Fruit fly (Drosophila melanogaster) whole organism, adult: ENCODE results near the gene indra.

Source experiments
- CG11617 ChIP-seq: fragments of 200-800 bp; sonication (Bioruptor generic); optimal IDR thresholded peaks from 2 replicates; lab custom pipeline; 2017; ENCODE audit warnings: mild to moderate bottlenecking, missing biosample characterization, missing genetic modification reagents, missing genetic modification characterization
- CG1620 ChIP-seq: fragments of 200-800 bp; sonication (Bioruptor generic); optimal IDR thresholded peaks from 2 replicates; lab custom pipeline; 2016; ENCODE audit warnings: missing biosample characterization, missing genetic modification characterization
- CG5204 ChIP-seq: fragments of 200-800 bp; sonication (Bioruptor generic); optimal IDR thresholded peaks from 2 replicates; lab custom pipeline; 2016; ENCODE audit warnings: missing biosample characterization, missing genetic modification characterization
- CG7101 ChIP-seq: fragments of 200-800 bp; sonication (Bioruptor generic); optimal IDR thresholded peaks from 2 replicates; lab custom pipeline; 2018; ENCODE audit warnings: missing biosample characterization, mild to moderate bottlenecking, missing genetic modification characterization, moderate library complexity
- Clk ChIP-seq: fragments of 200-800 bp; sonication (Bioruptor generic); optimal IDR thresholded peaks from 2 replicates; lab custom pipeline; 2017; ENCODE audit warnings: missing biosample characterization, missing genetic modification characterization
- Crg-1 ChIP-seq: fragments of 200-800 bp; sonication (Bioruptor generic); optimal IDR thresholded peaks from 2 replicates; lab custom pipeline; 2016; ENCODE audit warnings: missing biosample characterization, missing genetic modification characterization
- Mnt ChIP-seq: fragments of 200-800 bp; sonication (Bioruptor generic); optimal IDR thresholded peaks from 2 replicates; lab custom pipeline; 2016; ENCODE audit warnings: missing biosample characterization, mild to moderate bottlenecking, missing genetic modification characterization
- bab1 ChIP-seq: fragments of 200-800 bp; sonication (Bioruptor generic); optimal IDR thresholded peaks from 3 replicates; lab custom pipeline; 2019; ENCODE audit warnings: missing biosample characterization, mild to moderate bottlenecking, missing genetic modification characterization, moderate library complexity
- cic ChIP-seq: fragments of 200-800 bp; sonication (Bioruptor generic); optimal IDR thresholded peaks from 2 replicates; lab custom pipeline; 2017; ENCODE audit warnings: missing biosample characterization, mild to moderate bottlenecking, missing genetic modification characterization, moderate library complexity
- cnc ChIP-seq, 2 experiments: fragments of >200 bp; optimal IDR thresholded peaks; 2 replicates each; lab custom pipeline; 2017
- kay ChIP-seq: fragments of 200-800 bp; sonication (Bioruptor generic); peaks from one replicate; lab custom pipeline; 2016; ENCODE audit warnings: missing biosample characterization, missing genetic modification characterization, borderline replicate concordance
- pad ChIP-seq: fragments of 200-800 bp; sonication (Bioruptor generic); optimal IDR thresholded peaks from 3 replicates; lab custom pipeline; 2017; ENCODE audit warnings: missing biosample characterization, missing genetic modification characterization, mild to moderate bottlenecking, moderate library complexity, missing genetic modification reagents
- toe ChIP-seq: fragments of 200-800 bp; sonication (Bioruptor generic); optimal IDR thresholded peaks from 2 replicates; lab custom pipeline; 2016; ENCODE audit warnings: missing biosample characterization, missing genetic modification characterization

- peak; percentile 27 for TF ChIP-seq Crg-1 (GFP tag; lab: Kevin White, UChicago)
- TF ChIP-seq CG1620, result peak; percentile 48
- peak; percentile 13 for TF ChIP-seq CG7101
- no peak for TF ChIP-seq kay (GFP tag; lab: Kevin White, UChicago)
- no peak for TF ChIP-seq CG5204
- TF ChIP-seq bab1, result peak; percentile 67
- peak; percentile 37 for TF ChIP-seq CG11617 (GFP tag; lab: Kevin White, UChicago)
- no peak for TF ChIP-seq cic (GFP tag; lab: Kevin White, UChicago)
- TF ChIP-seq Clk (GFP tag; lab: Kevin White, UChicago), result no peak
- no peak for TF ChIP-seq pad
- TF ChIP-seq cnc (optimal IDR thresholded peaks at IDR 0.05; lab: Kevin White, UChicago), result no peak
- TF ChIP-seq Mnt (GFP tag; lab: Kevin White, UChicago), result peak; percentile 20
- TF ChIP-seq toe (GFP tag; lab: Kevin White, UChicago), result no peak
These were observed 9.9 kb upstream of the indra start for dm6 chr3L:1352065-1352464.
